Fruit fly (Drosophila melanogaster) whole organism, adult: Measurements from ENCODE around the gene pes.

Source experiments
- CG14711 ChIP-seq: fragments of 200-800 bp; sonication (Bioruptor generic); optimal IDR thresholded peaks from 2 replicates; lab custom pipeline; 2018; ENCODE audit warnings: missing biosample characterization, mild to moderate bottlenecking, missing genetic modification characterization, moderate library complexity
- Crg-1 ChIP-seq: fragments of 200-800 bp; sonication (Bioruptor generic); optimal IDR thresholded peaks from 2 replicates; lab custom pipeline; 2016; ENCODE audit warnings: missing biosample characterization, missing genetic modification characterization
- cic ChIP-seq: fragments of 200-800 bp; sonication (Bioruptor generic); optimal IDR thresholded peaks from 2 replicates; lab custom pipeline; 2017; ENCODE audit warnings: missing biosample characterization, mild to moderate bottlenecking, missing genetic modification characterization, moderate library complexity
- cnc ChIP-seq, 2 experiments: fragments of >200 bp; optimal IDR thresholded peaks; 2 replicates each; lab custom pipeline; 2017
- ovo ChIP-seq: fragments of 200-800 bp; sonication (Bioruptor generic); optimal IDR thresholded peaks from 2 replicates; lab custom pipeline; 2016; ENCODE audit warnings: missing biosample characterization, missing genetic modification characterization
- tj ChIP-seq: fragments of 200-800 bp; sonication (Bioruptor generic); optimal IDR thresholded peaks from 3 replicates; lab custom pipeline; 2017; ENCODE audit warnings: missing biosample characterization, mild to moderate bottlenecking, missing genetic modification characterization, moderate library complexity
- toe ChIP-seq: fragments of 200-800 bp; sonication (Bioruptor generic); optimal IDR thresholded peaks from 2 replicates; lab custom pipeline; 2016; ENCODE audit warnings: missing biosample characterization, missing genetic modification characterization

dm6 chr2L:7938488-7938887 lies 55.5 kb downstream of the pes start:
- TF ChIP-seq toe (GFP tag; lab: Kevin White, UChicago): no peak
- no peak for TF ChIP-seq tj (GFP tag; lab: Kevin White, UChicago)
- no peak for TF ChIP-seq cic (GFP tag; lab: Kevin White, UChicago)
- TF ChIP-seq cnc (optimal IDR thresholded peaks at IDR 0.05; lab: Kevin White, UChicago): no peak
- no peak for TF ChIP-seq ovo (GFP tag; lab: Kevin White, UChicago)
- no peak for TF ChIP-seq CG14711 (tag; lab: Kevin White, UChicago)
- no peak for TF ChIP-seq Crg-1 (GFP tag; lab: Kevin White, UChicago)
